Fruit fly (Drosophila melanogaster) whole organism, pupa: ENCODE results near the gene Tps1.

Source experiments
- CG10348 ChIP-seq: fragments of 200-800 bp; sonication (Bioruptor generic); IDR thresholded peaks from 2 replicates; pipeline ENCODE4 v1.3.6; 2022; ENCODE audit warnings: missing biosample characterization, missing genetic modification characterization
- CG13204 ChIP-seq: fragments of 200-800 bp; sonication (Bioruptor generic); optimal IDR thresholded peaks from 2 replicates; lab custom pipeline; 2018; ENCODE audit warnings: missing biosample characterization, mild to moderate bottlenecking, missing genetic modification characterization, moderate library complexity
- CG32121 ChIP-seq: fragments of 200-800 bp; sonication (Bioruptor generic); IDR thresholded peaks from 2 replicates; pipeline ENCODE4 v1.3.6; 2022; ENCODE audit warnings: missing biosample characterization, missing genetic modification characterization
- CG34367 ChIP-seq: fragments of 200-800 bp; sonication (Bioruptor generic); optimal IDR thresholded peaks from 2 replicates; lab custom pipeline; 2018; ENCODE audit warnings: missing biosample characterization, mild to moderate bottlenecking, missing genetic modification characterization
- CG4496 ChIP-seq: fragments of 200-800 bp; sonication (Bioruptor generic); IDR thresholded peaks from 3 replicates; pipeline ENCODE4 v1.3.6; 2022; ENCODE audit warnings: missing biosample characterization, missing genetic modification characterization
- CG9948 ChIP-seq: fragments of 200-800 bp; sonication (Bioruptor generic); optimal IDR thresholded peaks from 2 replicates; lab custom pipeline; 2018; ENCODE audit warnings: missing biosample characterization, mild to moderate bottlenecking, missing genetic modification characterization, moderate library complexity
- EcR ChIP-seq: fragments of 200-800 bp; sonication (Bioruptor generic); optimal IDR thresholded peaks from 3 replicates; lab custom pipeline; 2019; ENCODE audit warnings: missing biosample characterization, missing genetic modification characterization, mild to moderate bottlenecking, moderate library complexity, missing genetic modification reagents
- Ets98B ChIP-seq: fragments of 200-800 bp; sonication (Bioruptor generic); IDR thresholded peaks from 2 replicates; pipeline ENCODE4 v1.3.6; 2022; ENCODE audit warnings: missing biosample characterization, missing genetic modification characterization
- Snoo ChIP-seq: fragments of 200-800 bp; sonication (Bioruptor generic); optimal IDR thresholded peaks from 3 replicates; lab custom pipeline; 2017; ENCODE audit warnings: missing biosample characterization, mild to moderate bottlenecking, missing genetic modification characterization, inconsistent platforms
- fd96Ca ChIP-seq: fragments of 200-800 bp; sonication (Bioruptor generic); IDR thresholded peaks from 3 replicates; pipeline ENCODE4 v1.3.6; 2022; ENCODE audit warnings: missing biosample characterization, missing genetic modification characterization
- gl ChIP-seq: fragments of 200-800 bp; sonication (Bioruptor generic); optimal IDR thresholded peaks from 2 replicates; lab custom pipeline; 2018; ENCODE audit warnings: missing biosample characterization, mild to moderate bottlenecking, missing genetic modification characterization

DNA sequence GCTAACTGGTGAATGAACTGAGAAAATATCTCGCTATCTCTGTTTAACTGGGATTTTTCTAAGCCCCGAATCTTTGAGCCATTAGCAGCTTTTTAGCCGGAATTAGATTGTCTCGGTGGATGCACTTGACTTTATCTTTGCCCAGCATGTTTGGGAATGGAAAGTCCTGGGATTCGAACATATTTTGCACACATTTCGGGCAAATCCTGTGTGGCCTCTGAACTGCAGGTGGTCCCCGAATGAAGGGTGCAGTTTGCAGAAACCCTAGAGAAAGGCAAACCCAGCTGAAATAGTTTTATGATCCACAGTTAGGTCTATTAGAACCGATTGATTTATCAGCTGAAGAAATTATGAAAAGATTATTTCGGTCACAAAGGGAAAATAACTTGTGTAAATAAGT, 21.5 kb upstream of the Tps1 start:
- TF ChIP-seq fd96Ca (no peak), CG34367 (tag; lab: Kevin White, UChicago) (no peak), CG10348 (no peak), Ets98B (GFP tag; lab: Robert Waterston, UW) (no peak), gl (tag; lab: Kevin White, UChicago) (no peak), CG13204 (GFP tag; lab: Kevin White, UChicago) (no peak), CG4496 (GFP tag; lab: Robert Waterston, UW) (no peak), EcR (GFP tag; lab: Kevin White, UChicago) (no peak), CG32121 (GFP tag; lab: Robert Waterston, UW) (no peak), CG9948 (no peak), Snoo (tag; lab: Kevin White, UChicago) (no peak)
